Worm (Caenorhabditis elegans): Measurements from ENCODE around the gene M6.4.

M6.4 gene

ce11 chrX:641440-641839 lies 12.5 kb downstream of the M6.4 start, which contains the start of gene M6.11:
TSS of gene M6.11 (minus strand) at chrX:641540.
- TF ChIP-seq cog-1 (tag; optimal IDR thresholded peaks at IDR 0.05) (no peak), klf-2 (GFP tag; conservative IDR thresholded peaks at IDR 0.05) (no peak), med-1 (GFP tag; optimal IDR thresholded peaks at IDR 0.05; ENCODE audit: insufficient read depth) (no peak), T22C8.4 (GFP tag; IDR thresholded peaks at IDR 0.05) (no peak), ztf-29 (GFP tag; IDR thresholded peaks at IDR 0.05) (no peak), ztf-23 (GFP tag; IDR thresholded peaks at IDR 0.05) (no peak)

- TF ChIP-seq klf-2 (GFP tag; conservative IDR thresholded peaks at IDR 0.05) (no peak), T22C8.4 (GFP tag; IDR thresholded peaks at IDR 0.05) (no peak), tab-1 (GFP tag; IDR thresholded peaks at IDR 0.05) (no peak), ztf-23 (GFP tag; IDR thresholded peaks at IDR 0.05) (no peak), flt-1 (GFP tag; IDR thresholded peaks at IDR 0.05) (no peak), med-1 (GFP tag; optimal IDR thresholded peaks at IDR 0.05; ENCODE audit: insufficient read depth) (no peak), ref-1 (GFP tag; conservative IDR thresholded peaks at IDR 0.05) (no peak), cog-1 (tag; optimal IDR thresholded peaks at IDR 0.05) (no peak), ztf-29 (GFP tag; IDR thresholded peaks at IDR 0.05) (no peak)
Measured at ce11 chrX:642817-643216, 13.8 kb downstream of the M6.4 start.

- TF ChIP-seq T22C8.4 (GFP tag; IDR thresholded peaks at IDR 0.05): no peak
Measured at ce11 chrX:645589-645988, 16.6 kb downstream of the M6.4 start.

ce11 chrX:646493-646892 lies 17.5 kb downstream of the M6.4 start:
- no peak for TF ChIP-seq ztf-23 (GFP tag; IDR thresholded peaks at IDR 0.05)
- TF ChIP-seq klf-2 (GFP tag; conservative IDR thresholded peaks at IDR 0.05): no peak
- TF ChIP-seq ztf-29 (GFP tag; IDR thresholded peaks at IDR 0.05): no peak
- no peak for TF ChIP-seq tab-1 (GFP tag; IDR thresholded peaks at IDR 0.05)
- no peak for TF ChIP-seq ref-1 (GFP tag; conservative IDR thresholded peaks at IDR 0.05)
- TF ChIP-seq med-1 (GFP tag; optimal IDR thresholded peaks at IDR 0.05; ENCODE audit: insufficient read depth): no peak
- TF ChIP-seq T22C8.4 (GFP tag; IDR thresholded peaks at IDR 0.05): no peak
- TF ChIP-seq flt-1 (GFP tag; IDR thresholded peaks at IDR 0.05): no peak

ce11 chrX:651616-652015 lies 22.6 kb downstream of the M6.4 start:
- no peak for TF ChIP-seq ref-1 (GFP tag; conservative IDR thresholded peaks at IDR 0.05)
- TF ChIP-seq cog-1 (tag; optimal IDR thresholded peaks at IDR 0.05): no peak
- TF ChIP-seq tab-1 (GFP tag; IDR thresholded peaks at IDR 0.05): no peak

- TF ChIP-seq cog-1 (tag; optimal IDR thresholded peaks at IDR 0.05) (no peak), med-1 (GFP tag; optimal IDR thresholded peaks at IDR 0.05; ENCODE audit: insufficient read depth) (no peak), flt-1 (GFP tag; IDR thresholded peaks at IDR 0.05) (no peak), ztf-29 (GFP tag; IDR thresholded peaks at IDR 0.05) (no peak)
Measured at ce11 chrX:654804-655203, 25.8 kb downstream of the M6.4 start, which contains the start of gene ifc-2. TSS of gene ifc-2 (minus strand) at chrX:654904.

- TF ChIP-seq T22C8.4 (GFP tag; IDR thresholded peaks at IDR 0.05) (no peak), med-1 (GFP tag; optimal IDR thresholded peaks at IDR 0.05; ENCODE audit: insufficient read depth) (no peak), ref-1 (GFP tag; conservative IDR thresholded peaks at IDR 0.05) (no peak), klf-2 (GFP tag; conservative IDR thresholded peaks at IDR 0.05) (no peak), tab-1 (GFP tag; IDR thresholded peaks at IDR 0.05) (no peak), flt-1 (GFP tag; IDR thresholded peaks at IDR 0.05) (no peak)
Measured at ce11 chrX:655884-656283, 26.9 kb downstream of the M6.4 start, which contains the start of gene lpr-7. TSS of gene lpr-7 (plus strand) at chrX:656184.

- TF ChIP-seq T22C8.4 (GFP tag; IDR thresholded peaks at IDR 0.05): no peak
- no peak for TF ChIP-seq ztf-29 (GFP tag; IDR thresholded peaks at IDR 0.05)
- TF ChIP-seq tab-1 (GFP tag; IDR thresholded peaks at IDR 0.05): no peak
- no peak for TF ChIP-seq cog-1 (tag; optimal IDR thresholded peaks at IDR 0.05)
- TF ChIP-seq flt-1 (GFP tag; IDR thresholded peaks at IDR 0.05): no peak
- no peak for TF ChIP-seq med-1 (GFP tag; optimal IDR thresholded peaks at IDR 0.05; ENCODE audit: insufficient read depth)
- no peak for TF ChIP-seq ztf-23 (GFP tag; IDR thresholded peaks at IDR 0.05)
- TF ChIP-seq klf-2 (GFP tag; conservative IDR thresholded peaks at IDR 0.05): no peak
- no peak for TF ChIP-seq ref-1 (GFP tag; conservative IDR thresholded peaks at IDR 0.05)
Measured at ce11 chrX:661727-662330, 32.8 kb downstream of the M6.4 start, which contains the start of gene rund-1. TSS of gene rund-1 (minus strand) at chrX:661777.

- TF ChIP-seq T22C8.4 (GFP tag; IDR thresholded peaks at IDR 0.05) (no peak), ref-1 (GFP tag; conservative IDR thresholded peaks at IDR 0.05) (no peak), med-1 (GFP tag; optimal IDR thresholded peaks at IDR 0.05; ENCODE audit: insufficient read depth) (no peak), ztf-23 (GFP tag; IDR thresholded peaks at IDR 0.05) (no peak), tab-1 (GFP tag; IDR thresholded peaks at IDR 0.05) (no peak), ztf-29 (GFP tag; IDR thresholded peaks at IDR 0.05) (no peak), flt-1 (GFP tag; IDR thresholded peaks at IDR 0.05) (no peak)
Measured at ce11 chrX:666125-666524, 37.1 kb downstream of the M6.4 start, which contains the start of gene T19D7.5. TSS of gene T19D7.5 (minus strand) at chrX:666225.

ce11 chrX:670603-671002 lies 41.6 kb downstream of the M6.4 start, which contains the start of gene T19D7.6:
TSS of gene T19D7.6 (minus strand) at chrX:670800.
- TF ChIP-seq ztf-23 (GFP tag; IDR thresholded peaks at IDR 0.05) (no peak), med-1 (GFP tag; optimal IDR thresholded peaks at IDR 0.05; ENCODE audit: insufficient read depth) (no peak), flt-1 (GFP tag; IDR thresholded peaks at IDR 0.05) (no peak), T22C8.4 (GFP tag; IDR thresholded peaks at IDR 0.05) (no peak), ztf-29 (GFP tag; IDR thresholded peaks at IDR 0.05) (no peak), cog-1 (tag; optimal IDR thresholded peaks at IDR 0.05) (no peak), ref-1 (GFP tag; conservative IDR thresholded peaks at IDR 0.05) (no peak), tab-1 (GFP tag; IDR thresholded peaks at IDR 0.05) (no peak), klf-2 (GFP tag; conservative IDR thresholded peaks at IDR 0.05) (no peak)
